Fruit fly (Drosophila melanogaster) whole organism, adult: Measurements from ENCODE around the gene Hakai.
A peak's percentile ranks its signal among the peaks of the same experiment; 100 is the strongest.

Experiments
- CG14711 ChIP-seq: fragments of 200-800 bp; sonication (Bioruptor generic); optimal IDR thresholded peaks from 2 replicates; lab custom pipeline; 2018; ENCODE audit warnings: missing biosample characterization, mild to moderate bottlenecking, missing genetic modification characterization, moderate library complexity
- CG7101 ChIP-seq: fragments of 200-800 bp; sonication (Bioruptor generic); optimal IDR thresholded peaks from 2 replicates; lab custom pipeline; 2018; ENCODE audit warnings: missing biosample characterization, mild to moderate bottlenecking, missing genetic modification characterization, moderate library complexity
- cic ChIP-seq: fragments of 200-800 bp; sonication (Bioruptor generic); optimal IDR thresholded peaks from 2 replicates; lab custom pipeline; 2017; ENCODE audit warnings: missing biosample characterization, mild to moderate bottlenecking, missing genetic modification characterization, moderate library complexity
- kay ChIP-seq: fragments of 200-800 bp; sonication (Bioruptor generic); peaks from one replicate; lab custom pipeline; 2016; ENCODE audit warnings: missing biosample characterization, missing genetic modification characterization, borderline replicate concordance
- pad ChIP-seq: fragments of 200-800 bp; sonication (Bioruptor generic); optimal IDR thresholded peaks from 3 replicates; lab custom pipeline; 2017; ENCODE audit warnings: missing biosample characterization, missing genetic modification characterization, mild to moderate bottlenecking, moderate library complexity, missing genetic modification reagents
- tj ChIP-seq: fragments of 200-800 bp; sonication (Bioruptor generic); optimal IDR thresholded peaks from 3 replicates; lab custom pipeline; 2017; ENCODE audit warnings: missing biosample characterization, mild to moderate bottlenecking, missing genetic modification characterization, moderate library complexity

DNA sequence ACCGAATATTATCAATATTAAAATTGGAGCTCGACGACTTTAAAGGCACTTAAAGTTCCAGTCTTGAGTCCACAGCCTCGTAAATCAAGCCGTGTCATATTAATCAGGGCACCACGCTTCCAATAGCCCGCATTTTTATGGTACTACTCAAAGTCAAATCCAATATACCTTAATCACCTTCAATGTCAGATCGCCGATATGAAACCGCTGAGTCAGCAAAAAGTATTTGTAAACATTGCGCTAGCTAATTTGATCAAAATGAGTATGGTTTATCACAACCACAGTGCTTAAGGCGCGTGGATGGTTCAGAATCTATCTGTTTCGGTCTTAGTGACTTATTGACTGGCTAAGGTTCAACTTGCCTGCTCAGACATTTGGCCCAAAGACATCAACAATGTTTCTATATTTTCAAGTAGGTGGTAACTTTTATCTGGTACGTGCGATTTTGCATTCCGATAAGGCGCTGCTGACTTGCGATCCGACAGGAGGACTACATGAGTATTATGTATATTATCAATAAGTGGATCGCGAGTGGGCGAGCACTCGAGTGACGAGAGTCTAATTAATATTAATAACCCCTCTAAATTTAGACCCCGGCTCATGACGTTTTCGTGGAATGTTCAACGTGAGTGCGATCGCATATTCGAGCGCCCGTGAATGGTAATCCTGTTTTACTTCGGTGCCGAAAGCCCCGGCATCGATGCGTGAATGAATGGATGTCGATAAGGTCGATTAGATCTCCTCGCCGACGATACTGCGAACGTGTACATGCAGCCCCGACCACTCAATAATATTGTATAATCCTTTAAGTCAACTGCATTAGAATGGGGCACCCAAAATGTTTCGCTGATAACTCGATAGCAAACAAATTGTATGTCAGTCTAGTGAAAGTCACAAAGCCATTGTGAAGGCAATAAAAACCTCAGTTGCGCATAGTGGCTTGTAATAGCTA is 19.0 kb downstream of the Hakai start, which contains the start of gene CG13078:
- TF ChIP-seq pad (GFP tag; lab: Kevin White, UChicago) (no peak), cic (GFP tag; lab: Kevin White, UChicago) (no peak), tj (GFP tag; lab: Kevin White, UChicago) (peak; percentile 35), CG7101 (tag; lab: Kevin White, UChicago) (no peak), kay (no peak), CG14711 (tag; lab: Kevin White, UChicago) (no peak)
